Worm (Caenorhabditis elegans): Measurements from ENCODE around the gene clec-185.

DNA sequence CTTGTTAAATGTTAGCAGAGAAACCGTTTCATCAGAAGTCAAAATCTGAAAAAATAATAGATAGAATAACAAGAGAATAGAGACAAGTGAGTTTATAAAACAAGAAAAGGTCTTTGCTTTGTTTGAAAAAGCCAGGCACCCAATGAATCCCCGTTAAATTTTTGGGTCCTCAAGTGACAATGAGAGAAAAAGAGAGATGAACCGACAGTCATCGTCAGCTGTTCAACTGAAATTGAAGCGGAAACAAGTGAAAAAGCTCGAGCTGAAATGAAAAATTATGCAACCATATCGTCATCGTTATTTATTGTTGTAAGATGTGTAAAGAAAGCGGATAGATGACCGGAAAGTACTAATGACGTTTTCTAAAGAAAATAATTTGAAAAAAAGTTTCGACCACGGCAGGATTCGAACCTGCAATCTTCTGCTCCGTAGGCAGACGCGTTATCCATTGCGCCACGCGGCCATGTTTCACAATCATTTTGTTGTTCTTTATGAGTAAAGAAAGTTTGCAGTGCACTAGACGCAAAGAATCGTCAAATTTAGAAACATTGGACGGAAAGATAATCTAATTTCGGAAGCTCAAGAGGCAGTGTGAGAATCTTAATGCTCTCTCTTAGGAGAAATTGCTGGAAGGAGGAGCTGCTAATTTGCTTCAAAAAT, 20.8 kb upstream of the clec-185 start, which contains the start of gene F08G5.3:
- TF ChIP-seq gmeb-2 (tag; optimal IDR thresholded peaks at IDR 0.05) (no peak), pag-3 (tag; optimal IDR thresholded peaks at IDR 0.05; ENCODE audit: borderline replicate concordance) (no peak), eyg-1 (tag; optimal IDR thresholded peaks at IDR 0.05) (no peak), ama-1 (optimal IDR thresholded peaks at IDR 0.05) (no peak), unc-42 (tag; optimal IDR thresholded peaks at IDR 0.05) (peak; percentile 62), unc-86 (tag; optimal IDR thresholded peaks at IDR 0.05) (no peak), ceh-9 (tag; optimal IDR thresholded peaks at IDR 0.05) (no peak), fkh-10 (GFP tag; optimal IDR thresholded peaks at IDR 0.05) (no peak), pqm-1 (tag; optimal IDR thresholded peaks at IDR 0.05) (no peak), ceh-48 (tag; optimal IDR thresholded peaks at IDR 0.05) (no peak), dve-1 (tag; optimal IDR thresholded peaks at IDR 0.05) (no peak), nhr-11 (tag; optimal IDR thresholded peaks at IDR 0.05) (no peak), che-1 (tag; optimal IDR thresholded peaks at IDR 0.05) (no peak), C38D4.7 (GFP tag; optimal IDR thresholded peaks at IDR 0.05) (peak; percentile 37)

Measured in whole organism, late embryonic.